Worm (Caenorhabditis elegans) whole organism, midembryonic: ENCODE measurements around the gene nhr-219.
A peak's percentile ranks its signal among the peaks of the same experiment; 100 is the strongest.

Experiments used
- T22C8.4 ChIP-seq: fragments of 200-800 bp; sonication (Bioruptor generic); IDR thresholded peaks from 2 replicates; pipeline ENCODE4 v1.3.6; 2022; ENCODE audit warnings: missing genetic modification characterization, missing compliant biosample characterization
- cog-1 ChIP-seq: sonication (generic microtip); optimal IDR thresholded peaks from 2 replicates; lab custom pipeline; 2016; ENCODE audit warnings: missing genetic modification characterization, missing compliant biosample characterization
- flt-1 ChIP-seq: fragments of 200-800 bp; sonication (Bioruptor generic); IDR thresholded peaks from 2 replicates; pipeline ENCODE4 v1.3.6; 2022; ENCODE audit warnings: missing genetic modification characterization, missing compliant biosample characterization
- klf-2 ChIP-seq: fragments of 200-800 bp; sonication (Bioruptor generic); conservative IDR thresholded peaks from 2 replicates; pipeline ENCODE4 v1.3.6; 2022; ENCODE audit warnings: missing genetic modification reagents, missing genetic modification characterization, missing compliant biosample characterization
- med-1 ChIP-seq: sonication (generic microtip); optimal IDR thresholded peaks from 2 replicates; lab custom pipeline; 2017; ENCODE audit warnings: missing genetic modification characterization, mild to moderate bottlenecking, missing compliant biosample characterization, antibody characterized with exemption, missing genetic modification reagents; ENCODE audit not compliant: insufficient read depth
- ref-1 ChIP-seq: fragments of 200-800 bp; sonication (Bioruptor generic); conservative IDR thresholded peaks from 2 replicates; pipeline ENCODE4 v1.3.6; 2022; ENCODE audit warnings: missing genetic modification reagents, missing genetic modification characterization, missing compliant biosample characterization
- tab-1 ChIP-seq: fragments of 200-800 bp; sonication (Bioruptor generic); IDR thresholded peaks from 2 replicates; pipeline ENCODE4 v1.3.6; 2022; ENCODE audit warnings: missing genetic modification characterization, missing compliant biosample characterization
- ztf-23 ChIP-seq: fragments of 200-800 bp; sonication (Bioruptor generic); IDR thresholded peaks from 2 replicates; pipeline ENCODE4 v1.3.6; 2022; ENCODE audit warnings: missing genetic modification reagents, missing genetic modification characterization, missing compliant biosample characterization
- ztf-29 ChIP-seq: fragments of 200-800 bp; sonication (Bioruptor generic); IDR thresholded peaks from 2 replicates; pipeline ENCODE4 v1.3.6; 2022; ENCODE audit warnings: missing genetic modification reagents, missing genetic modification characterization, missing compliant biosample characterization

Gene nhr-219

ce11 chrV:8956387-8957095 is 9.4 kb downstream of the nhr-219 start, which contains the start of gene ttc-17:
ttc-17 (plus strand) TSS chrV:8957045.
- TF ChIP-seq med-1 (GFP tag; lab: Kevin White, UChicago) (no peak), klf-2 (GFP tag; lab: Robert Waterston, UW) (no peak), cog-1 (tag; lab: Kevin White, UChicago) (no peak), ztf-29 (GFP tag; lab: Robert Waterston, UW) (peak; percentile 69; the same call in 1 of the 2 replicates), ref-1 (GFP tag; lab: Robert Waterston, UW) (no peak), T22C8.4 (GFP tag; lab: Robert Waterston, UW) (0 out of 2 replicates have a peak, but pooled peaks have one; percentile 12)

ce11 chrV:8949873-8950272 is 16.1 kb downstream of the nhr-219 start:
- no peak for TF ChIP-seq tab-1 (GFP tag; lab: Robert Waterston, UW)
- no peak for TF ChIP-seq ztf-23
- no peak for TF ChIP-seq cog-1 (tag; lab: Kevin White, UChicago)
- no peak for TF ChIP-seq T22C8.4 (GFP tag; lab: Robert Waterston, UW)

ce11 chrV:8948996-8949395 is 17.0 kb downstream of the nhr-219 start:
- TF ChIP-seq med-1 (GFP tag; lab: Kevin White, UChicago) (no peak), flt-1 (GFP tag; lab: Robert Waterston, UW) (no peak), ztf-23 (no peak), T22C8.4 (GFP tag; lab: Robert Waterston, UW) (no peak), cog-1 (tag; lab: Kevin White, UChicago) (no peak), ztf-29 (GFP tag; lab: Robert Waterston, UW) (no peak), tab-1 (GFP tag; lab: Robert Waterston, UW) (no peak), klf-2 (GFP tag; lab: Robert Waterston, UW) (no peak), ref-1 (GFP tag; lab: Robert Waterston, UW) (no peak)

ce11 chrV:8948365-8948764 is 17.6 kb downstream of the nhr-219 start:
- no peak for TF ChIP-seq ztf-29 (GFP tag; lab: Robert Waterston, UW)
- no peak for TF ChIP-seq T22C8.4 (GFP tag; lab: Robert Waterston, UW)
- TF ChIP-seq tab-1 (GFP tag; lab: Robert Waterston, UW) = no peak
- no peak for TF ChIP-seq klf-2 (GFP tag; lab: Robert Waterston, UW)
- TF ChIP-seq ztf-23 = no peak
- no peak for TF ChIP-seq ref-1 (GFP tag; lab: Robert Waterston, UW)
- no peak for TF ChIP-seq med-1 (GFP tag; lab: Kevin White, UChicago)
- no peak for TF ChIP-seq cog-1 (tag; lab: Kevin White, UChicago)
- no peak for TF ChIP-seq flt-1 (GFP tag; lab: Robert Waterston, UW)

ce11 chrV:8947499-8947898 is 18.5 kb downstream of the nhr-219 start, which contains the start of gene gck-1:
gck-1 (plus strand) TSS chrV:8947799.
- TF ChIP-seq T22C8.4 (GFP tag; lab: Robert Waterston, UW) (no peak), ref-1 (GFP tag; lab: Robert Waterston, UW) (no peak), tab-1 (GFP tag; lab: Robert Waterston, UW) (no peak), cog-1 (tag; lab: Kevin White, UChicago) (no peak), ztf-29 (GFP tag; lab: Robert Waterston, UW) (no peak), med-1 (GFP tag; lab: Kevin White, UChicago) (no peak), ztf-23 (no peak), klf-2 (GFP tag; lab: Robert Waterston, UW) (no peak), flt-1 (GFP tag; lab: Robert Waterston, UW) (no peak)

- TF ChIP-seq ztf-29 (GFP tag; lab: Robert Waterston, UW) = no peak
- TF ChIP-seq tab-1 (GFP tag; lab: Robert Waterston, UW) = no peak
- TF ChIP-seq T22C8.4 (GFP tag; lab: Robert Waterston, UW) = no peak
- TF ChIP-seq cog-1 (tag; lab: Kevin White, UChicago) = no peak
- TF ChIP-seq med-1 (GFP tag; lab: Kevin White, UChicago) = no peak
- TF ChIP-seq flt-1 (GFP tag; lab: Robert Waterston, UW) = no peak
- TF ChIP-seq ztf-23 = no peak
- TF ChIP-seq klf-2 (GFP tag; lab: Robert Waterston, UW) = no peak
- TF ChIP-seq ref-1 (GFP tag; lab: Robert Waterston, UW) = no peak
These were observed 19.8 kb downstream of the nhr-219 start for ce11 chrV:8946142-8946541.

- no peak for TF ChIP-seq klf-2 (GFP tag; lab: Robert Waterston, UW)
- TF ChIP-seq ztf-23 = no peak
- no peak for TF ChIP-seq ztf-29 (GFP tag; lab: Robert Waterston, UW)
These were observed 21.5 kb downstream of the nhr-219 start for ce11 chrV:8944481-8944880.

- TF ChIP-seq ztf-29 (GFP tag; lab: Robert Waterston, UW) (no peak), tab-1 (GFP tag; lab: Robert Waterston, UW) (no peak), ztf-23 (no peak), cog-1 (tag; lab: Kevin White, UChicago) (no peak), T22C8.4 (GFP tag; lab: Robert Waterston, UW) (no peak), med-1 (GFP tag; lab: Kevin White, UChicago) (no peak), ref-1 (GFP tag; lab: Robert Waterston, UW) (no peak), klf-2 (GFP tag; lab: Robert Waterston, UW) (no peak)
These were observed 22.0 kb downstream of the nhr-219 start, which contains the start of gene T19A5.3 for ce11 chrV:8943963-8944362. T19A5.3 (minus strand) TSS chrV:8944063.

- TF ChIP-seq tab-1 (GFP tag; lab: Robert Waterston, UW) (no peak), ref-1 (GFP tag; lab: Robert Waterston, UW) (no peak), klf-2 (GFP tag; lab: Robert Waterston, UW) (no peak), flt-1 (GFP tag; lab: Robert Waterston, UW) (no peak), med-1 (GFP tag; lab: Kevin White, UChicago) (no peak), ztf-29 (GFP tag; lab: Robert Waterston, UW) (no peak), cog-1 (tag; lab: Kevin White, UChicago) (no peak), ztf-23 (no peak), T22C8.4 (GFP tag; lab: Robert Waterston, UW) (no peak)
These were observed 23.5 kb downstream of the nhr-219 start for ce11 chrV:8942437-8942978.
